Worm (Caenorhabditis elegans) whole organism, young adult: Measurements from ENCODE around the gene msp-77.
A peak's percentile ranks its signal among the peaks of the same experiment; 100 is the strongest.

ENCODE experiments used
- F10E7.11 ChIP-seq: sonication (generic microtip); optimal IDR thresholded peaks from 2 replicates; lab custom pipeline; 2017; ENCODE audit warnings: mild to moderate bottlenecking, missing genetic modification characterization, moderate library complexity, missing compliant biosample characterization
- F23B12.7 ChIP-seq: sonication (generic microtip); optimal IDR thresholded peaks from 2 replicates; lab custom pipeline; 2017; ENCODE audit warnings: missing genetic modification characterization, mild to moderate bottlenecking, missing compliant biosample characterization, antibody characterized with exemption, moderate library complexity; ENCODE audit not compliant: insufficient read depth
- F33H1.4 ChIP-seq: fragments of 200-800 bp; sonication (Bioruptor generic); IDR thresholded peaks from 2 replicates; pipeline ENCODE4 v1.3.6; 2022; ENCODE audit warnings: missing genetic modification reagents, missing genetic modification characterization, missing compliant biosample characterization
- F49E8.2 ChIP-seq: sonication (generic microtip); optimal IDR thresholded peaks from 3 replicates; lab custom pipeline; 2017; ENCODE audit warnings: missing genetic modification characterization, mild to moderate bottlenecking, missing compliant biosample characterization, antibody characterized with exemption, moderate library complexity; ENCODE audit not compliant: insufficient read depth
- F57C9.4 ChIP-seq: sonication (generic microtip); optimal IDR thresholded peaks from 2 replicates; lab custom pipeline; 2017; ENCODE audit warnings: mild to moderate bottlenecking, missing genetic modification characterization, missing compliant biosample characterization
- Y53G8AR.9 ChIP-seq: fragments of 200-800 bp; sonication (Bioruptor generic); conservative IDR thresholded peaks from 2 replicates; pipeline ENCODE4 v1.3.6; 2022; ENCODE audit warnings: missing genetic modification reagents, missing genetic modification characterization, missing compliant biosample characterization
- ama-1 ChIP-seq, 3 experiments: fragments of 150-350 bp in 1 of 3; sonication (generic microtip) in 2 of 3; optimal IDR thresholded peaks; 2 replicates each; lab custom pipeline; 2014 to 2018; ENCODE audit warnings: missing biosample characterization in 2 of 3, missing genetic modification characterization in 2 of 3, missing genetic modification reagents in 2 of 3
- atf-7 ChIP-seq: sonication (generic microtip); optimal IDR thresholded peaks from 2 replicates; lab custom pipeline; 2017; ENCODE audit warnings: mild to moderate bottlenecking, missing genetic modification characterization, missing compliant biosample characterization
- attf-5 ChIP-seq: fragments of 200-800 bp; sonication (Bioruptor generic); optimal IDR thresholded peaks from 2 replicates; lab custom pipeline; 2018; ENCODE audit warnings: mild to moderate bottlenecking, missing genetic modification characterization, missing compliant biosample characterization
- bed-2 ChIP-seq: fragments of 200-800 bp; sonication (Bioruptor generic); IDR thresholded peaks from 2 replicates; pipeline ENCODE4 v1.3.6; 2022; ENCODE audit warnings: missing genetic modification reagents, missing genetic modification characterization, missing compliant biosample characterization
- ccch-3 ChIP-seq: fragments of 200-800 bp; sonication (Bioruptor generic); optimal IDR thresholded peaks from 2 replicates; lab custom pipeline; 2018; ENCODE audit warnings: mild to moderate bottlenecking, missing genetic modification characterization, missing compliant biosample characterization
- cebp-1 ChIP-seq, 2 experiments: fragments of 200-800 bp in 1 of 2; sonication (Bioruptor generic) in 1 of 2; sonication (generic microtip) in 1 of 2; IDR thresholded peaks in 1 of 2; optimal IDR thresholded peaks in 1 of 2; 2 replicates each; pipeline versions ENCODE4 v1.3.6 to Lab custom; 2017 to 2022; ENCODE audit warnings: missing compliant biosample characterization in 2 of 2, missing genetic modification characterization in 2 of 2, mild to moderate bottlenecking in 1 of 2, missing genetic modification reagents in 1 of 2, moderate library complexity in 1 of 2
- ceh-58 ChIP-seq: fragments of 200-800 bp; sonication (Bioruptor generic); IDR thresholded peaks from 2 replicates; pipeline ENCODE4 v1.3.6; 2022; ENCODE audit warnings: missing genetic modification characterization, missing compliant biosample characterization
- dox-1 ChIP-seq: fragments of 200-800 bp; sonication (Bioruptor generic); IDR thresholded peaks from 2 replicates; pipeline ENCODE4 v1.3.6; 2022; ENCODE audit warnings: missing genetic modification reagents, missing genetic modification characterization, missing compliant biosample characterization
- dpff-1 ChIP-seq: sonication (generic microtip); optimal IDR thresholded peaks from 2 replicates; lab custom pipeline; 2017; ENCODE audit warnings: mild to moderate bottlenecking, missing genetic modification characterization, missing compliant biosample characterization
- dpl-1 ChIP-seq: fragments of 150-350 bp; optimal IDR thresholded peaks from 2 replicates; lab custom pipeline; 2014; ENCODE audit warnings: missing biosample characterization, missing genetic modification reagents, missing genetic modification characterization
- efl-1 ChIP-seq: fragments of 150-350 bp; optimal IDR thresholded peaks from 2 replicates; lab custom pipeline; 2014; ENCODE audit warnings: missing biosample characterization, missing genetic modification reagents, missing genetic modification characterization
- ets-4 ChIP-seq: fragments of 200-800 bp; sonication (Bioruptor generic); optimal IDR thresholded peaks from 2 replicates; lab custom pipeline; 2018; ENCODE audit warnings: mild to moderate bottlenecking, missing genetic modification characterization, missing compliant biosample characterization
- gei-17 ChIP-seq: fragments of 200-800 bp; sonication (Bioruptor generic); optimal IDR thresholded peaks from 2 replicates; lab custom pipeline; 2018; ENCODE audit warnings: mild to moderate bottlenecking, missing genetic modification characterization, missing compliant biosample characterization
- him-1 ChIP-seq: sonication (generic microtip); optimal IDR thresholded peaks from 2 replicates; lab custom pipeline; 2016; ENCODE audit warnings: missing genotype, missing genetic modification reagents, missing genetic modification characterization, missing compliant biosample characterization
- hmg-1.2 ChIP-seq: fragments of 200-800 bp; sonication (Bioruptor generic); IDR thresholded peaks from 2 replicates; pipeline ENCODE4 v1.3.6; 2022; ENCODE audit warnings: missing genetic modification reagents, missing genetic modification characterization, missing compliant biosample characterization
- lin-26 ChIP-seq: fragments of 200-800 bp; sonication (Bioruptor generic); IDR thresholded peaks from 2 replicates; pipeline ENCODE4 v1.3.6; 2022; ENCODE audit warnings: missing genetic modification reagents, missing genetic modification characterization, missing compliant biosample characterization
- lsl-1 ChIP-seq: fragments of 200-800 bp; sonication (Bioruptor generic); optimal IDR thresholded peaks from 2 replicates; lab custom pipeline; 2018; ENCODE audit warnings: mild to moderate bottlenecking, missing genetic modification characterization, moderate library complexity, missing compliant biosample characterization
- madf-3 ChIP-seq: fragments of 200-800 bp; sonication (Bioruptor generic); IDR thresholded peaks from 2 replicates; pipeline ENCODE4 v1.3.6; 2022; ENCODE audit warnings: missing genetic modification reagents, missing genetic modification characterization, missing compliant biosample characterization
- madf-6 ChIP-seq: fragments of 200-800 bp; sonication (Bioruptor generic); IDR thresholded peaks from 2 replicates; pipeline ENCODE4 v1.3.6; 2022; ENCODE audit warnings: missing genetic modification reagents, missing genetic modification characterization, missing compliant biosample characterization
- mcd-1 ChIP-seq: fragments of 200-800 bp; sonication (Bioruptor generic); IDR thresholded peaks from 2 replicates; pipeline ENCODE4 v1.3.6; 2022; ENCODE audit warnings: missing genetic modification reagents, missing genetic modification characterization, missing compliant biosample characterization
- nhr-80 ChIP-seq: sonication (generic microtip); optimal IDR thresholded peaks from 2 replicates; lab custom pipeline; 2016; ENCODE audit warnings: missing genetic modification characterization, missing compliant biosample characterization
- rcor-1 ChIP-seq: fragments of 200-800 bp; sonication (Bioruptor generic); IDR thresholded peaks from 2 replicates; pipeline ENCODE4 v1.3.6; 2022; ENCODE audit warnings: missing genetic modification reagents, missing genetic modification characterization, missing compliant biosample characterization
- rpc-1 ChIP-seq, 2 experiments: fragments of 150-350 bp in 1 of 2; sonication (generic microtip) in 1 of 2; optimal IDR thresholded peaks; 2 replicates each; lab custom pipeline; 2014 to 2018; ENCODE audit warnings: missing biosample characterization in 1 of 2, missing genetic modification characterization in 1 of 2, missing genetic modification reagents in 1 of 2, missing genotype in 1 of 2
- snpc-1.1 ChIP-seq: sonication (generic microtip); optimal IDR thresholded peaks from 2 replicates; lab custom pipeline; 2017; ENCODE audit warnings: missing genetic modification characterization, mild to moderate bottlenecking, missing compliant biosample characterization, antibody characterized with exemption, moderate library complexity, missing genotype, missing genetic modification reagents; ENCODE audit not compliant: insufficient read depth
- snpc-1.3 ChIP-seq: sonication (generic microtip); optimal IDR thresholded peaks from 2 replicates; lab custom pipeline; 2017; ENCODE audit warnings: missing genetic modification characterization, mild to moderate bottlenecking, missing compliant biosample characterization, antibody characterized with exemption, moderate library complexity, missing genotype, missing genetic modification reagents; ENCODE audit not compliant: insufficient read depth
- snpc-3.4 ChIP-seq: sonication (generic microtip); optimal IDR thresholded peaks from 2 replicates; lab custom pipeline; 2017; ENCODE audit warnings: missing genetic modification characterization, mild to moderate bottlenecking, missing compliant biosample characterization, antibody characterized with exemption, moderate library complexity, missing genotype, missing genetic modification reagents
- snpc-4 ChIP-seq, 5 experiments: fragments of 150-350 bp in 1 of 5; sonication (generic microtip) in 4 of 5; optimal IDR thresholded peaks; 2 replicates each; lab custom pipeline; 2014 to 2018; ENCODE audit warnings: missing genetic modification characterization in 5 of 5, missing biosample characterization in 3 of 5, antibody characterized with exemption in 2 of 5, mild to moderate bottlenecking in 2 of 5, missing compliant biosample characterization in 2 of 5, missing genotype in 2 of 5, moderate library complexity in 2 of 5, missing genetic modification reagents in 1 of 5
- unc-130 ChIP-seq: sonication (generic microtip); optimal IDR thresholded peaks from 2 replicates; lab custom pipeline; 2016; ENCODE audit warnings: missing genetic modification reagents, missing genetic modification characterization, missing compliant biosample characterization
- unc-62 ChIP-seq: fragments of 150-350 bp; optimal IDR thresholded peaks from 2 replicates; lab custom pipeline; 2014; ENCODE audit warnings: missing biosample characterization, missing genetic modification reagents, missing genetic modification characterization
- xnd-1 ChIP-seq: sonication (generic microtip); optimal IDR thresholded peaks from 2 replicates; lab custom pipeline; 2016; ENCODE audit warnings: missing genotype, missing genetic modification reagents, missing genetic modification characterization, missing compliant biosample characterization
- zfh-2 ChIP-seq: fragments of 200-800 bp; sonication (Bioruptor generic); conservative IDR thresholded peaks from 2 replicates; pipeline ENCODE4 v1.3.6; 2022; ENCODE audit warnings: missing genetic modification reagents, missing genetic modification characterization, missing compliant biosample characterization

Gene msp-77

DNA sequence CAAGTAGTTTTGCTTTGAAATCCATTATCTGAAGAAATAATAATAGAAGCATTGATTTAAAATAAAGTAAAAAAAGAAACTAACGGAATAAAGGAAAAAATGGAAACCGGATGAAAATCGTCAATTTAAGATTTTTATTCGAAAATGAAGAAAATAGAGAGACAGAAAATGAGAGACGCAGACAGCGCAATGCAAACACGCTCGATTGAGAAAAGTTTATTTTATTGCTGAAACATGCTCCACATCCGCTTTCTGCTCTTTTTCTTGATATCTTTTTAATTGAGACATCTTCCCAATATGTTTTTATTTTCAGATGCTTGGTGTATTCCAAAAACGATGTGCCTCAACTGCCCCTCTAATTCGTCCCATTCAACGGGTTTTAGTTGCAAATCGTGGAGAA lies 10.2 kb upstream of the msp-77 start, which contains the start of the genes prp-18 and mccc-1:
TSS of gene prp-18 (minus strand) at position 127 of the 400 bp plus-strand sequence.
TSS of gene mccc-1 (plus strand) at position 314 of the 400 bp plus-strand sequence.
- TF ChIP-seq efl-1 (GFP tag; lab: Kevin White, UChicago) (no peak), zfh-2 (GFP tag; lab: Robert Waterston, UW) (no peak), F10E7.11 (tag; lab: Kevin White, UChicago) (no peak), lsl-1 (GFP tag; lab: Kevin White, UChicago) (peak; percentile 40), F33H1.4 (GFP tag; lab: Robert Waterston, UW) (peak; percentile 47; the same call in 1 of the 2 replicates), unc-62 (GFP tag; lab: Kevin White, UChicago) (no peak), madf-6 (GFP tag; lab: Robert Waterston, UW) (peak; percentile 23; the same call in 1 of the 2 replicates), snpc-4 (GFP tag; optimal IDR thresholded peaks at IDR 0.05; lab: Kevin White, UChicago) (no peak), snpc-4 (tag; optimal IDR thresholded peaks at IDR 0.05; lab: Kevin White, UChicago) (peak in 2 of 4 experiments; percentile 35 to 44), lin-26 (GFP tag; lab: Robert Waterston, UW) (no peak), ccch-3 (GFP tag; lab: Kevin White, UChicago) (no peak), F49E8.2 (peak; percentile 12), ama-1 (optimal IDR thresholded peaks at IDR 0.05; lab: Kevin White, UChicago) (no peak), ama-1 (GFP tag; optimal IDR thresholded peaks at IDR 0.05; lab: Kevin White, UChicago) (no peak), mcd-1 (GFP tag; lab: Robert Waterston, UW) (peak; percentile 89), rcor-1 (GFP tag; lab: Robert Waterston, UW) (peak; percentile 37; the same call in 1 of the 2 replicates), dox-1 (GFP tag; lab: Robert Waterston, UW) (peak; percentile 50; the same call in 1 of the 2 replicates), gei-17 (no peak), him-1 (peak; percentile 23), bed-2 (GFP tag; lab: Robert Waterston, UW) (no peak), F23B12.7 (tag; lab: Kevin White, UChicago) (peak; percentile 63), cebp-1 (GFP tag; IDR thresholded peaks at IDR 0.05; lab: Robert Waterston, UW) (no peak), cebp-1 (tag; optimal IDR thresholded peaks at IDR 0.05; lab: Kevin White, UChicago) (no peak), ets-4 (GFP tag; lab: Kevin White, UChicago) (no peak), snpc-1.3 (peak; percentile 16), dpl-1 (GFP tag; lab: Kevin White, UChicago) (peak; percentile 20), ceh-58 (GFP tag; lab: Robert Waterston, UW) (no peak), xnd-1 (tag; lab: Kevin White, UChicago) (no peak), attf-5 (GFP tag; lab: Kevin White, UChicago) (peak; percentile 25), unc-130 (GFP tag; lab: Kevin White, UChicago) (peak; percentile 2), nhr-80 (tag; lab: Kevin White, UChicago) (peak; percentile 33), snpc-3.4 (peak; percentile 8), dpff-1 (tag; lab: Kevin White, UChicago) (no peak), F57C9.4 (tag; lab: Kevin White, UChicago) (no peak), madf-3 (no peak), snpc-1.1 (tag; lab: Kevin White, UChicago) (no peak), rpc-1 (optimal IDR thresholded peaks at IDR 0.05; lab: Kevin White, UChicago) (no peak), rpc-1 (tag; optimal IDR thresholded peaks at IDR 0.05; lab: Kevin White, UChicago) (no peak), atf-7 (tag; lab: Kevin White, UChicago) (no peak), hmg-1.2 (GFP tag; lab: Robert Waterston, UW) (peak; percentile 77; the same call in 1 of the 2 replicates), Y53G8AR.9 (no peak)
